Worm (Caenorhabditis elegans) whole organism, young adult: Measurements from ENCODE around the gene hpk-1.

ENCODE experiments used
- B0019.2 ChIP-seq: fragments of 200-800 bp; sonication (Bioruptor generic); conservative IDR thresholded peaks from 2 replicates; pipeline ENCODE4 v1.3.6; 2022; ENCODE audit warnings: missing genetic modification reagents, missing genetic modification characterization, missing compliant biosample characterization
- C06A6.2 ChIP-seq: fragments of 200-800 bp; sonication (Bioruptor generic); conservative IDR thresholded peaks from 2 replicates; pipeline ENCODE4 v1.3.6; 2022; ENCODE audit warnings: missing genetic modification characterization, missing compliant biosample characterization
- D2030.7 ChIP-seq: fragments of 200-800 bp; sonication (Bioruptor generic); IDR thresholded peaks from 2 replicates; pipeline ENCODE4 v1.3.6; 2022; ENCODE audit warnings: missing genetic modification reagents, missing genetic modification characterization, missing compliant biosample characterization
- F23B12.7 ChIP-seq: sonication (generic microtip); optimal IDR thresholded peaks from 2 replicates; lab custom pipeline; 2017; ENCODE audit warnings: missing genetic modification characterization, mild to moderate bottlenecking, missing compliant biosample characterization, antibody characterized with exemption, moderate library complexity; ENCODE audit not compliant: insufficient read depth
- F33H1.4 ChIP-seq: fragments of 200-800 bp; sonication (Bioruptor generic); IDR thresholded peaks from 2 replicates; pipeline ENCODE4 v1.3.6; 2022; ENCODE audit warnings: missing genetic modification reagents, missing genetic modification characterization, missing compliant biosample characterization
- F37B4.10 ChIP-seq: fragments of 200-800 bp; sonication (Bioruptor generic); IDR thresholded peaks from 2 replicates; pipeline ENCODE4 v1.3.6; 2022; ENCODE audit warnings: missing genetic modification characterization, missing compliant biosample characterization
- F49E8.2 ChIP-seq: sonication (generic microtip); optimal IDR thresholded peaks from 3 replicates; lab custom pipeline; 2017; ENCODE audit warnings: missing genetic modification characterization, mild to moderate bottlenecking, missing compliant biosample characterization, antibody characterized with exemption, moderate library complexity; ENCODE audit not compliant: insufficient read depth
- T07F8.4 ChIP-seq: sonication (generic microtip); optimal IDR thresholded peaks from 2 replicates; lab custom pipeline; 2016; ENCODE audit warnings: mild to moderate bottlenecking, missing genetic modification characterization, moderate library complexity, missing compliant biosample characterization
- Y53F4B.3 ChIP-seq: fragments of 200-800 bp; sonication (Bioruptor generic); IDR thresholded peaks from 2 replicates; pipeline ENCODE4 v1.3.6; 2022; ENCODE audit warnings: missing genetic modification reagents, missing genetic modification characterization, missing compliant biosample characterization
- Y56A3A.18 ChIP-seq: fragments of 200-800 bp; sonication (Bioruptor generic); IDR thresholded peaks from 2 replicates; pipeline ENCODE4 v1.3.6; 2022; ENCODE audit warnings: missing genetic modification reagents, missing genetic modification characterization, missing compliant biosample characterization
- Y67H2A.10 ChIP-seq: fragments of 200-800 bp; sonication (Bioruptor generic); conservative IDR thresholded peaks from 2 replicates; pipeline ENCODE4 v1.3.6; 2022; ENCODE audit warnings: missing genetic modification reagents, missing genetic modification characterization, missing compliant biosample characterization
- Y79H2A.3 ChIP-seq: fragments of 200-800 bp; sonication (Bioruptor generic); conservative IDR thresholded peaks from 2 replicates; pipeline ENCODE4 v1.3.6; 2022; ENCODE audit warnings: missing genetic modification reagents, missing genetic modification characterization, missing compliant biosample characterization
- Y95B8A.8 ChIP-seq: fragments of 200-800 bp; sonication (Bioruptor generic); IDR thresholded peaks from 2 replicates; pipeline ENCODE4 v1.3.6; 2022; ENCODE audit warnings: missing genetic modification reagents, missing genetic modification characterization, missing compliant biosample characterization
- akir-1 ChIP-seq: fragments of 200-800 bp; sonication (Bioruptor generic); optimal IDR thresholded peaks from 2 replicates; lab custom pipeline; 2018; ENCODE audit warnings: mild to moderate bottlenecking, missing genetic modification characterization, moderate library complexity, missing compliant biosample characterization
- aptf-3 ChIP-seq: fragments of 200-800 bp; sonication (Bioruptor generic); IDR thresholded peaks from 2 replicates; pipeline ENCODE4 v1.3.6; 2022; ENCODE audit warnings: missing genetic modification characterization, missing compliant biosample characterization
- attf-5 ChIP-seq: fragments of 200-800 bp; sonication (Bioruptor generic); optimal IDR thresholded peaks from 2 replicates; lab custom pipeline; 2018; ENCODE audit warnings: mild to moderate bottlenecking, missing genetic modification characterization, missing compliant biosample characterization
- bed-2 ChIP-seq: fragments of 200-800 bp; sonication (Bioruptor generic); IDR thresholded peaks from 2 replicates; pipeline ENCODE4 v1.3.6; 2022; ENCODE audit warnings: missing genetic modification reagents, missing genetic modification characterization, missing compliant biosample characterization
- ceh-58 ChIP-seq: fragments of 200-800 bp; sonication (Bioruptor generic); IDR thresholded peaks from 2 replicates; pipeline ENCODE4 v1.3.6; 2022; ENCODE audit warnings: missing genetic modification characterization, missing compliant biosample characterization
- ceh-91 ChIP-seq: fragments of 200-800 bp; sonication (Bioruptor generic); IDR thresholded peaks from 2 replicates; pipeline ENCODE4 v1.3.6; 2022; ENCODE audit warnings: missing genetic modification reagents, missing genetic modification characterization, missing compliant biosample characterization
- chd-7 ChIP-seq: sonication (generic microtip); optimal IDR thresholded peaks from 2 replicates; lab custom pipeline; 2016; ENCODE audit warnings: mild to moderate bottlenecking, missing genetic modification characterization, moderate library complexity, missing compliant biosample characterization
- efl-1 ChIP-seq: fragments of 150-350 bp; optimal IDR thresholded peaks from 2 replicates; lab custom pipeline; 2014; ENCODE audit warnings: missing biosample characterization, missing genetic modification reagents, missing genetic modification characterization
- egl-18 ChIP-seq: fragments of 200-800 bp; sonication (Bioruptor generic); IDR thresholded peaks from 2 replicates; pipeline ENCODE4 v1.3.6; 2022; ENCODE audit warnings: missing genetic modification reagents, missing genetic modification characterization, missing compliant biosample characterization
- egrh-3 ChIP-seq: fragments of 200-800 bp; sonication (Bioruptor generic); IDR thresholded peaks from 2 replicates; pipeline ENCODE4 v1.3.6; 2022; ENCODE audit warnings: missing genetic modification reagents, missing genetic modification characterization, missing compliant biosample characterization
- ets-4 ChIP-seq: fragments of 200-800 bp; sonication (Bioruptor generic); optimal IDR thresholded peaks from 2 replicates; lab custom pipeline; 2018; ENCODE audit warnings: mild to moderate bottlenecking, missing genetic modification characterization, missing compliant biosample characterization
- gei-17 ChIP-seq: fragments of 200-800 bp; sonication (Bioruptor generic); optimal IDR thresholded peaks from 2 replicates; lab custom pipeline; 2018; ENCODE audit warnings: mild to moderate bottlenecking, missing genetic modification characterization, missing compliant biosample characterization
- hmg-1.2 ChIP-seq: fragments of 200-800 bp; sonication (Bioruptor generic); IDR thresholded peaks from 2 replicates; pipeline ENCODE4 v1.3.6; 2022; ENCODE audit warnings: missing genetic modification reagents, missing genetic modification characterization, missing compliant biosample characterization
- lag-1 ChIP-seq: fragments of 200-800 bp; sonication (Bioruptor generic); IDR thresholded peaks from 2 replicates; pipeline ENCODE4 v1.3.6; 2022; ENCODE audit warnings: missing genetic modification reagents, missing genetic modification characterization, missing compliant biosample characterization
- lin-40 ChIP-seq: sonication (generic microtip); optimal IDR thresholded peaks from 2 replicates; lab custom pipeline; 2016; ENCODE audit warnings: missing genetic modification characterization, mild to moderate bottlenecking, missing compliant biosample characterization, missing genotype, missing genetic modification reagents
- lsl-1 ChIP-seq: fragments of 200-800 bp; sonication (Bioruptor generic); optimal IDR thresholded peaks from 2 replicates; lab custom pipeline; 2018; ENCODE audit warnings: mild to moderate bottlenecking, missing genetic modification characterization, moderate library complexity, missing compliant biosample characterization
- mel-28 ChIP-seq: sonication (generic microtip); optimal IDR thresholded peaks from 2 replicates; lab custom pipeline; 2016; ENCODE audit warnings: borderline replicate concordance, mild to moderate bottlenecking, missing genetic modification characterization, missing compliant biosample characterization
- mes-4 ChIP-seq: sonication (generic microtip); optimal IDR thresholded peaks from 2 replicates; lab custom pipeline; 2016; ENCODE audit warnings: missing genotype, missing genetic modification characterization, missing compliant biosample characterization
- nfya-1 ChIP-seq: sonication (generic microtip); optimal IDR thresholded peaks from 2 replicates; lab custom pipeline; 2017; ENCODE audit warnings: antibody characterized with exemption, missing compliant biosample characterization, missing genetic modification characterization, borderline replicate concordance; ENCODE audit not compliant: insufficient read depth
- nhr-90 ChIP-seq: sonication (generic microtip); optimal IDR thresholded peaks from 2 replicates; lab custom pipeline; 2016; ENCODE audit warnings: missing genotype, mild to moderate bottlenecking, missing genetic modification characterization, missing compliant biosample characterization
- pbrm-1 ChIP-seq: fragments of 200-800 bp; sonication (Bioruptor generic); IDR thresholded peaks from 2 replicates; pipeline ENCODE4 v1.3.6; 2022; ENCODE audit warnings: missing genetic modification reagents, missing genetic modification characterization, missing compliant biosample characterization
- rec-8 ChIP-seq, 2 experiments: sonication (generic microtip); optimal IDR thresholded peaks; 2 replicates each; lab custom pipeline; 2016; ENCODE audit warnings: mild to moderate bottlenecking in 2 of 2, missing genetic modification characterization in 2 of 2, missing genetic modification reagents in 2 of 2, missing genotype in 2 of 2, missing biosample characterization in 1 of 2, missing compliant biosample characterization in 1 of 2, moderate library complexity in 1 of 2
- repo-1 ChIP-seq: sonication (generic microtip); optimal IDR thresholded peaks from 2 replicates; lab custom pipeline; 2017; ENCODE audit warnings: mild to moderate bottlenecking, missing genetic modification characterization, missing compliant biosample characterization
- rpc-1 ChIP-seq, 2 experiments: fragments of 150-350 bp in 1 of 2; sonication (generic microtip) in 1 of 2; optimal IDR thresholded peaks; 2 replicates each; lab custom pipeline; 2014 to 2018; ENCODE audit warnings: missing biosample characterization in 1 of 2, missing genetic modification characterization in 1 of 2, missing genetic modification reagents in 1 of 2, missing genotype in 1 of 2
- sdz-38 ChIP-seq: sonication (generic microtip); optimal IDR thresholded peaks from 2 replicates; lab custom pipeline; 2016; ENCODE audit warnings: missing genotype, missing genetic modification characterization, missing compliant biosample characterization
- snpc-3.4 ChIP-seq: sonication (generic microtip); optimal IDR thresholded peaks from 2 replicates; lab custom pipeline; 2017; ENCODE audit warnings: missing genetic modification characterization, mild to moderate bottlenecking, missing compliant biosample characterization, antibody characterized with exemption, moderate library complexity, missing genotype, missing genetic modification reagents
- snpc-4 ChIP-seq, 5 experiments: fragments of 150-350 bp in 1 of 5; sonication (generic microtip) in 4 of 5; optimal IDR thresholded peaks; 2 replicates each; lab custom pipeline; 2014 to 2018; ENCODE audit warnings: missing genetic modification characterization in 5 of 5, missing biosample characterization in 3 of 5, antibody characterized with exemption in 2 of 5, mild to moderate bottlenecking in 2 of 5, missing compliant biosample characterization in 2 of 5, missing genotype in 2 of 5, moderate library complexity in 2 of 5, missing genetic modification reagents in 1 of 5
- somi-1 ChIP-seq: fragments of 200-800 bp; sonication (Bioruptor generic); optimal IDR thresholded peaks from 2 replicates; lab custom pipeline; 2018; ENCODE audit warnings: mild to moderate bottlenecking, missing genetic modification characterization, missing compliant biosample characterization
- unc-62 ChIP-seq: fragments of 150-350 bp; optimal IDR thresholded peaks from 2 replicates; lab custom pipeline; 2014; ENCODE audit warnings: missing biosample characterization, missing genetic modification reagents, missing genetic modification characterization
- zfh-2 ChIP-seq: fragments of 200-800 bp; sonication (Bioruptor generic); conservative IDR thresholded peaks from 2 replicates; pipeline ENCODE4 v1.3.6; 2022; ENCODE audit warnings: missing genetic modification reagents, missing genetic modification characterization, missing compliant biosample characterization
- zim-3 ChIP-seq: sonication (generic microtip); optimal IDR thresholded peaks from 2 replicates; lab custom pipeline; 2017; ENCODE audit warnings: mild to moderate bottlenecking, missing genetic modification characterization, moderate library complexity, missing compliant biosample characterization
- ztf-18 ChIP-seq: sonication (generic microtip); optimal IDR thresholded peaks from 2 replicates; lab custom pipeline; 2016; ENCODE audit warnings: missing genotype, mild to moderate bottlenecking, missing genetic modification characterization, missing compliant biosample characterization
- ztf-3 ChIP-seq: fragments of 200-800 bp; sonication (Bioruptor generic); optimal IDR thresholded peaks from 2 replicates; lab custom pipeline; 2018; ENCODE audit warnings: mild to moderate bottlenecking, missing genetic modification characterization, missing compliant biosample characterization
- ztf-6 ChIP-seq: fragments of 200-800 bp; sonication (Bioruptor generic); IDR thresholded peaks from 2 replicates; pipeline ENCODE4 v1.3.6; 2022; ENCODE audit warnings: missing genetic modification reagents, missing genetic modification characterization, missing compliant biosample characterization

Gene hpk-1

ce11 chrX:4209131-4209530, 8.0 kb downstream of the hpk-1 start (continued):
- no peak for TF ChIP-seq mes-4
- no peak for TF ChIP-seq efl-1 (GFP tag; lab: Kevin White, UChicago)
- TF ChIP-seq akir-1 (GFP tag; lab: Kevin White, UChicago): peak; percentile 77
- peak; percentile 95 for TF ChIP-seq zfh-2 (GFP tag; lab: Robert Waterston, UW)
- TF ChIP-seq nfya-1 (tag; lab: Kevin White, UChicago): no peak
- TF ChIP-seq D2030.7 (GFP tag; lab: Robert Waterston, UW): no peak
- peak; percentile 97 for TF ChIP-seq pbrm-1 (GFP tag; lab: Robert Waterston, UW)
- TF ChIP-seq rpc-1 (optimal IDR thresholded peaks at IDR 0.05; lab: Kevin White, UChicago): peak; percentile 14
- TF ChIP-seq rpc-1 (tag; optimal IDR thresholded peaks at IDR 0.05; lab: Kevin White, UChicago): no peak
- TF ChIP-seq somi-1 (GFP tag; lab: Kevin White, UChicago): peak; percentile 96
- TF ChIP-seq egl-18 (GFP tag; lab: Robert Waterston, UW): peak; percentile 99
- TF ChIP-seq B0019.2 (GFP tag; lab: Robert Waterston, UW): no peak
- peak; percentile 96 for TF ChIP-seq chd-7 (tag; lab: Kevin White, UChicago)
- TF ChIP-seq gei-17 (GFP tag; lab: Kevin White, UChicago): peak; percentile 98
- 0 out of 2 replicates have a peak, but pooled peaks have one; percentile 34 for TF ChIP-seq Y67H2A.10 (GFP tag; lab: Robert Waterston, UW)
- TF ChIP-seq F33H1.4 (GFP tag; lab: Robert Waterston, UW): peak; percentile 36; the same call in 1 of the 2 replicates
- TF ChIP-seq hmg-1.2 (GFP tag; lab: Robert Waterston, UW): peak; percentile 90
- TF ChIP-seq ztf-18 (tag; lab: Kevin White, UChicago): peak; percentile 68
- TF ChIP-seq Y56A3A.18 (GFP tag; lab: Robert Waterston, UW): peak; percentile 100
- peak; percentile 98 for TF ChIP-seq C06A6.2 (GFP tag; lab: Robert Waterston, UW)
- TF ChIP-seq snpc-4 (GFP tag; optimal IDR thresholded peaks at IDR 0.05; lab: Kevin White, UChicago): peak; percentile 71
- peak; percentile 81 to 89 (median 86) for TF ChIP-seq snpc-4 (tag; optimal IDR thresholded peaks at IDR 0.05; lab: Kevin White, UChicago)
- TF ChIP-seq bed-2: no peak
- peak; percentile 95 for TF ChIP-seq T07F8.4 (tag; lab: Kevin White, UChicago)
- TF ChIP-seq lin-40 (tag; lab: Kevin White, UChicago): peak; percentile 100
- TF ChIP-seq Y53F4B.3 (GFP tag; lab: Robert Waterston, UW): no peak
- TF ChIP-seq ceh-91: peak; percentile 22; the same call in 1 of the 2 replicates
- peak; percentile 90 for TF ChIP-seq ztf-3
- peak; percentile 91 for TF ChIP-seq nhr-90 (tag; lab: Kevin White, UChicago)
- no peak for TF ChIP-seq Y79H2A.3 (GFP tag; lab: Robert Waterston, UW)
- TF ChIP-seq snpc-3.4 (tag; lab: Kevin White, UChicago): peak; percentile 12
- TF ChIP-seq rec-8 (tag; optimal IDR thresholded peaks at IDR 0.05; lab: Kevin White, UChicago): peak; percentile 10 to 26
- peak; percentile 96 for TF ChIP-seq lag-1
- peak; percentile 97 for TF ChIP-seq F37B4.10
- peak; percentile 59; the same call in 1 of the 2 replicates for TF ChIP-seq Y95B8A.8 (GFP tag; lab: Robert Waterston, UW)
- peak; percentile 71 for TF ChIP-seq zim-3 (tag; lab: Kevin White, UChicago)
- TF ChIP-seq sdz-38: no peak
- TF ChIP-seq egrh-3 (GFP tag; lab: Robert Waterston, UW): no peak
- no peak for TF ChIP-seq aptf-3 (GFP tag; lab: Robert Waterston, UW)
- peak; percentile 39 for TF ChIP-seq unc-62 (GFP tag; lab: Kevin White, UChicago)
- TF ChIP-seq repo-1: peak; percentile 98
- peak; percentile 90 for TF ChIP-seq ets-4 (GFP tag; lab: Kevin White, UChicago)
- no peak for TF ChIP-seq mel-28 (tag; lab: Kevin White, UChicago)
- TF ChIP-seq F23B12.7 (tag; lab: Kevin White, UChicago): peak; percentile 97
- peak; percentile 54 for TF ChIP-seq attf-5 (GFP tag; lab: Kevin White, UChicago)
- TF ChIP-seq ceh-58: no peak
- TF ChIP-seq lsl-1 (GFP tag; lab: Kevin White, UChicago): no peak
- TF ChIP-seq ztf-6 (GFP tag; lab: Robert Waterston, UW): peak; percentile 96
- peak; percentile 6 for TF ChIP-seq F49E8.2
